Fruit fly (Drosophila melanogaster) whole organism, embryonic: ENCODE measurements around the gene Zn72D.

ENCODE experiments used
- Asciz ChIP-seq: fragments of 200-800 bp; sonication (Bioruptor generic); optimal IDR thresholded peaks from 2 replicates; lab custom pipeline; 2017; ENCODE audit warnings: missing biosample characterization, mild to moderate bottlenecking, missing genetic modification characterization, missing genetic modification reagents
- CG10321 ChIP-seq: fragments of 200-800 bp; sonication (Bioruptor generic); IDR thresholded peaks from 2 replicates; pipeline ENCODE4 v1.3.6; 2022; ENCODE audit warnings: missing biosample characterization, missing genetic modification characterization
- CG10431 ChIP-seq: fragments of 200-800 bp; sonication (Bioruptor generic); optimal IDR thresholded peaks from 3 replicates; lab custom pipeline; 2018; ENCODE audit warnings: missing biosample characterization, mild to moderate bottlenecking, missing genetic modification characterization
- CG11093 ChIP-seq: fragments of 200-800 bp; sonication (Bioruptor generic); IDR thresholded peaks from 3 replicates; pipeline ENCODE4 v1.3.6; 2022; ENCODE audit warnings: missing biosample characterization, missing genetic modification characterization
- CG12391 ChIP-seq: fragments of 200-800 bp; sonication (Bioruptor generic); optimal IDR thresholded peaks from 3 replicates; lab custom pipeline; 2018; ENCODE audit warnings: missing biosample characterization, mild to moderate bottlenecking, missing genetic modification characterization, moderate library complexity
- CG13775 ChIP-seq: fragments of 200-800 bp; sonication (Bioruptor generic); optimal IDR thresholded peaks from 3 replicates; lab custom pipeline; 2017; ENCODE audit warnings: missing biosample characterization, mild to moderate bottlenecking, missing genetic modification characterization
- CG16813 ChIP-seq: fragments of 200-800 bp; sonication (Bioruptor generic); IDR thresholded peaks from 3 replicates; pipeline ENCODE4 v1.3.6; 2022; ENCODE audit warnings: missing biosample characterization, missing genetic modification characterization; ENCODE audit not compliant: partially characterized antibody
- CG2199 ChIP-seq: fragments of 200-800 bp; sonication (Bioruptor generic); IDR thresholded peaks from 3 replicates; pipeline ENCODE4 v1.3.6; 2022; ENCODE audit warnings: missing biosample characterization, missing genetic modification characterization
- CG30020 ChIP-seq: fragments of 200-800 bp; optimal IDR thresholded peaks from 2 replicates; lab custom pipeline; 2019; ENCODE audit warnings: missing biosample characterization, mild to moderate bottlenecking, missing genetic modification characterization, moderate library complexity
- CG31388 ChIP-seq: fragments of 200-800 bp; sonication (Bioruptor generic); optimal IDR thresholded peaks from 2 replicates; lab custom pipeline; 2016; ENCODE audit warnings: missing biosample characterization, missing genetic modification characterization
- CG32532 ChIP-seq: fragments of 200-800 bp; sonication (Bioruptor generic); IDR thresholded peaks from 2 replicates; pipeline ENCODE4 v1.3.6; 2022; ENCODE audit warnings: missing biosample characterization, missing genetic modification characterization
- CG32772 ChIP-seq: fragments of 200-800 bp; sonication (Bioruptor generic); IDR thresholded peaks from 2 replicates; pipeline ENCODE4 v1.3.6; 2022; ENCODE audit warnings: missing biosample characterization, missing genetic modification characterization
- CG4328 ChIP-seq: fragments of 200-800 bp; sonication (Bioruptor generic); optimal IDR thresholded peaks from 3 replicates; lab custom pipeline; 2017; ENCODE audit warnings: missing biosample characterization, missing genetic modification reagents, missing genetic modification characterization
- CG6175 ChIP-seq: fragments of 200-800 bp; sonication (Bioruptor generic); IDR thresholded peaks from 3 replicates; pipeline ENCODE4 v1.3.6; 2022; ENCODE audit warnings: missing biosample characterization, missing genetic modification characterization
- CG6689 ChIP-seq: fragments of 200-800 bp; sonication (Bioruptor generic); IDR thresholded peaks from 2 replicates; pipeline ENCODE4 v1.3.6; 2022; ENCODE audit warnings: missing biosample characterization, missing genetic modification characterization
- CG7556 ChIP-seq: fragments of 200-800 bp; sonication (Bioruptor generic); optimal IDR thresholded peaks from 2 replicates; lab custom pipeline; 2017; ENCODE audit warnings: missing biosample characterization, mild to moderate bottlenecking, missing genetic modification characterization
- CG8281 ChIP-seq: fragments of 200-800 bp; sonication (Bioruptor generic); optimal IDR thresholded peaks from 2 replicates; lab custom pipeline; 2018; ENCODE audit warnings: missing biosample characterization, mild to moderate bottlenecking, missing genetic modification characterization, moderate library complexity
- Camta ChIP-seq: fragments of 200-800 bp; sonication (Bioruptor generic); optimal IDR thresholded peaks from 2 replicates; lab custom pipeline; 2016; ENCODE audit warnings: missing biosample characterization, missing genetic modification characterization
- Doc2 ChIP-seq: fragments of 200-800 bp; sonication (Bioruptor generic); IDR thresholded peaks from 2 replicates; pipeline ENCODE4 v1.3.6; 2022; ENCODE audit warnings: missing biosample characterization, missing genetic modification characterization
- Hand ChIP-seq: fragments of 200-800 bp; sonication (Bioruptor generic); optimal IDR thresholded peaks from 2 replicates; lab custom pipeline; 2017; ENCODE audit warnings: mild to moderate bottlenecking, missing biosample characterization, missing genetic modification reagents, missing genetic modification characterization
- Hr78 ChIP-seq, 2 experiments: fragments of 200-800 bp in 1 of 2; fragments of >200 bp in 1 of 2; sonication (Bioruptor generic) in 1 of 2; optimal IDR thresholded peaks; 2 replicates each; lab custom pipeline; 2017 to 2019; ENCODE audit warnings: missing biosample characterization in 2 of 2, missing genetic modification characterization in 2 of 2, mild to moderate bottlenecking in 1 of 2, moderate library complexity in 1 of 2
- Med ChIP-seq: fragments of 200-800 bp; sonication (Bioruptor generic); peaks from one replicate; lab custom pipeline; 2016; ENCODE audit warnings: missing biosample characterization, missing genetic modification characterization, mild to moderate bottlenecking, inconsistent platforms, moderate library complexity
- Rfx ChIP-seq: fragments of 200-800 bp; sonication (Bioruptor generic); IDR thresholded peaks from 2 replicates; pipeline ENCODE4 v1.3.6; 2022; ENCODE audit warnings: missing biosample characterization, missing genetic modification characterization
- cas ChIP-seq: fragments of 200-800 bp; sonication (Bioruptor generic); IDR thresholded peaks from 2 replicates; pipeline ENCODE4 v1.3.6; 2022; ENCODE audit warnings: missing biosample characterization, missing genetic modification characterization
- chif ChIP-seq, 2 experiments: fragments of 200-800 bp; sonication (Bioruptor generic); optimal IDR thresholded peaks; 3 replicates each; lab custom pipeline; 2016; ENCODE audit warnings: missing biosample characterization in 2 of 2, missing genetic modification characterization in 2 of 2
- chm ChIP-seq: fragments of 200-800 bp; sonication (Bioruptor generic); IDR thresholded peaks from 2 replicates; pipeline ENCODE4 v1.3.6; 2022; ENCODE audit warnings: missing biosample characterization, missing genetic modification characterization
- ci ChIP-seq: fragments of 200-800 bp; sonication (Bioruptor generic); IDR thresholded peaks from 3 replicates; pipeline ENCODE4 v1.3.6; 2022; ENCODE audit warnings: missing biosample characterization, missing genetic modification characterization
- exex ChIP-seq: fragments of 200-800 bp; sonication (Bioruptor generic); optimal IDR thresholded peaks from 4 replicates; lab custom pipeline; 2018; ENCODE audit warnings: missing biosample characterization, mild to moderate bottlenecking, missing genetic modification characterization, moderate library complexity
- ftz-f1 ChIP-seq: fragments of 200-800 bp; sonication (Bioruptor generic); optimal IDR thresholded peaks from 2 replicates; lab custom pipeline; 2016; ENCODE audit warnings: missing biosample characterization, missing genetic modification characterization
- lab ChIP-seq: fragments of 200-800 bp; sonication (Bioruptor generic); optimal IDR thresholded peaks from 3 replicates; lab custom pipeline; 2017; ENCODE audit warnings: missing biosample characterization, missing genetic modification characterization, mild to moderate bottlenecking, moderate library complexity, missing genetic modification reagents
- lbe ChIP-seq: fragments of 200-800 bp; sonication (Bioruptor generic); optimal IDR thresholded peaks from 2 replicates; lab custom pipeline; 2016; ENCODE audit warnings: missing biosample characterization, mild to moderate bottlenecking, missing genetic modification characterization
- lilli ChIP-seq: fragments of 200-800 bp; sonication (Bioruptor generic); optimal IDR thresholded peaks from 3 replicates; lab custom pipeline; 2016; ENCODE audit warnings: missing biosample characterization, missing genetic modification characterization
- sens ChIP-seq: fragments of 200-800 bp; sonication (Bioruptor generic); peaks from one replicate; lab custom pipeline; 2016; ENCODE audit warnings: missing biosample characterization, missing genetic modification characterization
- slp2 ChIP-seq: fragments of 200-800 bp; sonication (Bioruptor generic); optimal IDR thresholded peaks from 2 replicates; lab custom pipeline; 2016; ENCODE audit warnings: missing biosample characterization, missing genetic modification characterization
- ssp ChIP-seq: fragments of 200-800 bp; sonication (Bioruptor generic); IDR thresholded peaks from 2 replicates; pipeline ENCODE4 v1.3.6; 2022; ENCODE audit warnings: missing biosample characterization, missing genetic modification characterization
- stc ChIP-seq: fragments of 200-800 bp; sonication (Bioruptor generic); IDR thresholded peaks from 2 replicates; pipeline ENCODE4 v1.3.6; 2022; ENCODE audit warnings: missing biosample characterization, missing genetic modification characterization
- sug ChIP-seq: fragments of 200-800 bp; optimal IDR thresholded peaks from 2 replicates; lab custom pipeline; 2019; ENCODE audit warnings: missing biosample characterization, mild to moderate bottlenecking, missing genetic modification characterization, moderate library complexity
- zen2 ChIP-seq: fragments of 200-800 bp; sonication (Bioruptor generic); IDR thresholded peaks from 3 replicates; pipeline ENCODE4 v1.3.6; 2022; ENCODE audit warnings: missing biosample characterization, missing genetic modification characterization; ENCODE audit not compliant: partially characterized antibody

The Zn72D gene

DNA sequence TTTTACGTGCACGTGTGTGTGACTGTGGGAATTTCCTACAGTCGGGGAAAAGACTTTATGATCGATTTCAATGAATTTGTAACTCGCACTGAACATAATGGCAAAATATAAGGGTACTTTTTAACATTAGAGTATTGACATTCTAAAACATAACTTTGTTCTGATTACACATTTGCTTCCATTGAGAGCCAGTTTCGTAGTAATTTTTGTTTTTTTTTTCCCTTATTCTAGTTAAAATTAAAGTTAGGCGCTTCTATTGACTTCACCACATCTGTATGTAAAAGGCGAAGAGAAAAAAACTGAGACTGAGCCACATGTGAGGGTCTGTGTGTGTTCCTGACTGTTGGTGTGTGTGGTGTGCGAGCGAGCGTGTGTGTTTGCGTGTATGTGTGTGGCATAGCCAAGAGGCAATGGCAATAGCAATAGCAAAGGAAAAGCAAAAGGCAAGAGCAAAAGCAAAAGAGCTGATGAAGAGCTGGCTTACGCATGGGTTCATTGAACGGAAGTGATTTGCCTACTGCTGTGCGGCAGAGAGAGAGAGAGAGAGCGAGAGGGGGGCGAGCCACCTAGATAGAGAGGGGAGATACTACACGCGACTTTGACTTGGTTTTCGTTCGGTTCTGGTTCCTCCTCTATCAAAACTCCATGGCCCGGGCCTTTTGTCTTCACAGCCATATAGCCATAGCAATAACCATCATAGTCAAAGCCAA lies 49.6 kb upstream of the Zn72D start (continued):
- peak; percentile 72; the same call in 2 of the 3 replicates for TF ChIP-seq CG2199
- TF ChIP-seq CG13775 (GFP tag; lab: Kevin White, UChicago), result peak; percentile 47
- peak; percentile 57; the same call in 1 of the 2 replicates for TF ChIP-seq CG32772 (GFP tag; lab: Robert Waterston, UW)
- no peak for TF ChIP-seq CG11093
- TF ChIP-seq CG31388, result no peak
- TF ChIP-seq CG12391 (tag; lab: Kevin White, UChicago), result peak; percentile 78
- peak; percentile 34; the same call in 1 of the 2 replicates for TF ChIP-seq ssp (GFP tag; lab: Robert Waterston, UW)
- no peak for TF ChIP-seq lbe (GFP tag; lab: Kevin White, UChicago)
- TF ChIP-seq ci, result peak; percentile 58; the same call in 1 of the 3 replicates
- TF ChIP-seq Camta (GFP tag; lab: Kevin White, UChicago), result peak; percentile 59
- TF ChIP-seq CG4328 (GFP tag; lab: Kevin White, UChicago), result peak; percentile 43
- TF ChIP-seq Doc2, result no peak
- TF ChIP-seq CG6689 (GFP tag; lab: Robert Waterston, UW), result peak; percentile 66
- peak; percentile 83 for TF ChIP-seq lilli (GFP tag; lab: Kevin White, UChicago)
- TF ChIP-seq chm (GFP tag; lab: Robert Waterston, UW), result 0 out of 2 replicates have a peak, but pooled peaks have one; percentile 30
- no peak for TF ChIP-seq CG30020 (tag; lab: Kevin White, UChicago)
- peak; percentile 57 for TF ChIP-seq Rfx
- TF ChIP-seq slp2 (GFP tag; lab: Kevin White, UChicago), result peak; percentile 59
- peak; percentile 29 for TF ChIP-seq CG8281 (tag; lab: Kevin White, UChicago)
- no peak for TF ChIP-seq ftz-f1 (GFP tag; lab: Kevin White, UChicago)
- no peak for TF ChIP-seq CG16813 (GFP tag; lab: Robert Waterston, UW)
- no peak for TF ChIP-seq cas (GFP tag; lab: Robert Waterston, UW)
- peak; percentile 48 to 55 for TF ChIP-seq chif (GFP tag; optimal IDR thresholded peaks at IDR 0.05; lab: Kevin White, UChicago)
- TF ChIP-seq, all 482 proteins: peak for 308

DNA sequence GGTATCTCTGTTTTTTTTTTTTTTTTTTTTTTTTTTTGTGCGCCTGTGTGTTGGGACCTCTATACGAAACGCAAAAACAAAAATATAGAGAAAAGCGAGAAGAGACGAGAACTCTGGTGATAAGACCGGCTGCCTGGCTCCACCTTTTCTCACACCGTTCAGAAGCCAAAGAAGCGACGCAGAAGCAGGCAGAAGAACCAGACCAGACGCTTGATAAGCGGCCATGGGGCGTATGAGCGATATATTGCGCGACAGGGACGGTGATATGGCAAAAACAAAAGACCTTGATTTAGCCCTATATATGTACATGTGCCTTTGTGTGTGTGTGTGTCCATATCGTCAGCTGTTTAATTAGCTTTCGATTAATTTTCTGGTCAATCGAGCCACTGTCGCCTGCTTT lies 48.7 kb upstream of the Zn72D start:
- TF ChIP-seq sug (tag; lab: Kevin White, UChicago) (peak; percentile 31), ftz-f1 (GFP tag; lab: Kevin White, UChicago) (peak; percentile 45), zen2 (GFP tag; lab: Robert Waterston, UW) (0 out of 3 replicates have a peak, but pooled peaks have one; percentile 7), lab (GFP tag; lab: Kevin White, UChicago) (no peak), Asciz (GFP tag; lab: Kevin White, UChicago) (no peak), exex (tag; lab: Kevin White, UChicago) (peak; percentile 73), stc (GFP tag; lab: Robert Waterston, UW) (no peak), CG32532 (GFP tag; lab: Robert Waterston, UW) (no peak), sens (GFP tag; lab: Kevin White, UChicago) (peak; percentile 12), CG7556 (GFP tag; lab: Kevin White, UChicago) (no peak), CG10321 (0 out of 2 replicates have a peak, but pooled peaks have one; percentile 9), Hand (GFP tag; lab: Kevin White, UChicago) (no peak), CG6175 (GFP tag; lab: Robert Waterston, UW) (no peak), CG10431 (peak; percentile 26), Med (GFP tag; lab: Kevin White, UChicago) (peak; percentile 21), Hr78 (GFP tag; optimal IDR thresholded peaks at IDR 0.05; lab: Kevin White, UChicago) (no peak)
- TF ChIP-seq, all 482 proteins: peak for 8
